Fruit fly (Drosophila melanogaster) whole organism: ENCODE measurements around the gene CG13692.

Source experiments
- EcR ChIP-seq, 2 experiments: fragments of >200 bp; optimal IDR thresholded peaks; 2 replicates each; lab custom pipeline; 2017; ENCODE audit warnings: missing biosample characterization in 2 of 2, missing genetic modification characterization in 2 of 2, missing genetic modification reagents in 2 of 2
- pan ChIP-seq: fragments of >200 bp; optimal IDR thresholded peaks from 2 replicates; lab custom pipeline; 2017
- psq ChIP-seq: fragments of >200 bp; optimal IDR thresholded peaks from 2 replicates; lab custom pipeline; 2017
- usp ChIP-seq: fragments of >200 bp; optimal IDR thresholded peaks from 2 replicates; lab custom pipeline; 2017; ENCODE audit warnings: missing biosample characterization, missing genetic modification characterization, mixed read lengths

DNA sequence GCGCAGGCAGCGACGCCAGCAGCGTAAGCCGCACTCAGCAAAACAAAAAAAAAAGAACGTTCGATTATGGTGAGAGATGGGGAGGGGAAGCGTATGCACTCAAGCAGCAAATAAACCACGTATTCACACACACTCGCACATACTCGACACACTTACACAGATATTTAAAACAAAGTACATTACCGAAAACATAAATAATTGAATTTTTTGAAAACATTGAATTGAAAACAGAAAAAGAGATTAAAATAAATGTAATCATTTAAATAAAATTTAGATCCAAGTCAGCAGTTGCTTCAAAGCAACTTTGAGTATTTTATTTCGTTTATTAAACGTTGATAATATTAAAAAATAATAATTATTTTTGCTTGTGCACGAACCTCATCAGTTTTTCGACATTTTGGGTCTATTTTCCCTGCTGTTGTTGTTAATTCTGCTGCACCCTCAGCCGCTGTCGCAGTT lies 49.5 kb downstream of the CG13692 start:
- TF ChIP-seq psq (no peak), EcR (GFP tag; optimal IDR thresholded peaks at IDR 0.05; lab: Kevin White, UChicago) (no peak), pan (lab: Kevin White, UChicago) (no peak), usp (GFP tag; lab: Kevin White, UChicago) (no peak)
